Worm (Caenorhabditis elegans) whole organism, L4 larva: Measurements from ENCODE around the gene lips-6.

ENCODE experiments used
- R02D3.7 ChIP-seq: fragments of 150-350 bp; sonication (generic microtip); optimal IDR thresholded peaks from 3 replicates; lab custom pipeline; 2014; ENCODE audit warnings: missing biosample characterization, missing genetic modification characterization
- ZK337.2 ChIP-seq: fragments of 200-800 bp; sonication (Bioruptor generic); IDR thresholded peaks from 2 replicates; pipeline ENCODE4 v1.3.6; 2022; ENCODE audit warnings: missing genetic modification reagents, missing genetic modification characterization, missing compliant biosample characterization
- ama-1 ChIP-seq: fragments of 150-350 bp; optimal IDR thresholded peaks from 2 replicates; lab custom pipeline; 2014; ENCODE audit warnings: inconsistent platforms, mixed read lengths
- ceh-82 ChIP-seq: sonication (generic microtip); optimal IDR thresholded peaks from 2 replicates; lab custom pipeline; 2017; ENCODE audit warnings: missing biosample characterization, missing genetic modification characterization
- dve-1 ChIP-seq: sonication (generic microtip); optimal IDR thresholded peaks from 2 replicates; lab custom pipeline; 2017; ENCODE audit warnings: antibody characterized with exemption, mild to moderate bottlenecking, missing genetic modification characterization, missing compliant biosample characterization; ENCODE audit not compliant: insufficient read depth
- pqm-1 ChIP-seq: sonication (generic microtip); optimal IDR thresholded peaks from 2 replicates; lab custom pipeline; 2017; ENCODE audit warnings: missing biosample characterization, missing genetic modification characterization
- set-16 ChIP-seq: fragments of 200-800 bp; sonication (Bioruptor generic); IDR thresholded peaks from 2 replicates; pipeline ENCODE4 v1.3.6; 2022; ENCODE audit warnings: missing genetic modification reagents, missing genetic modification characterization, missing compliant biosample characterization
- ztf-11 ChIP-seq: fragments of 150-350 bp; optimal IDR thresholded peaks from 2 replicates; lab custom pipeline; 2014; ENCODE audit warnings: missing biosample characterization, missing genetic modification characterization

- TF ChIP-seq pqm-1 (no peak), set-16 (GFP tag; lab: Robert Waterston, UW) (no peak), ztf-11 (tag; lab: Kevin White, UChicago) (no peak), ZK337.2 (GFP tag; lab: Robert Waterston, UW) (no peak), dve-1 (no peak), ceh-82 (no peak), R02D3.7 (tag; lab: Kevin White, UChicago) (no peak), ama-1 (lab: Kevin White, UChicago) (no peak)
Measured at ce11 chrIV:12009046-12009674, 6.3 kb downstream of the lips-6 start.
